Worm (Caenorhabditis elegans) whole organism, early embryonic: ENCODE measurements around the gene vit-6.

Source experiments
- ama-1 ChIP-seq: fragments of 150-350 bp; optimal IDR thresholded peaks from 2 replicates; lab custom pipeline; 2014
- ceh-13 ChIP-seq: fragments of 200-800 bp; sonication (Bioruptor generic); optimal IDR thresholded peaks from 2 replicates; lab custom pipeline; 2018; ENCODE audit warnings: mild to moderate bottlenecking, missing genetic modification characterization, missing compliant biosample characterization
- ets-7 ChIP-seq: sonication (generic microtip); optimal IDR thresholded peaks from 2 replicates; lab custom pipeline; 2016; ENCODE audit warnings: missing genotype, missing genetic modification characterization, missing compliant biosample characterization
- flt-1 ChIP-seq: fragments of 200-800 bp; sonication (Bioruptor generic); IDR thresholded peaks from 2 replicates; pipeline ENCODE4 v1.3.6; 2022; ENCODE audit warnings: missing genetic modification characterization, missing compliant biosample characterization
- hmbx-1 ChIP-seq: sonication (generic microtip); optimal IDR thresholded peaks from 2 replicates; lab custom pipeline; 2016; ENCODE audit warnings: mild to moderate bottlenecking, missing genetic modification characterization, missing compliant biosample characterization
- hnd-1 ChIP-seq: sonication (generic microtip); optimal IDR thresholded peaks from 2 replicates; lab custom pipeline; 2016; ENCODE audit warnings: missing genetic modification characterization, missing compliant biosample characterization
- tbx-11 ChIP-seq: fragments of 200-800 bp; sonication (Bioruptor generic); IDR thresholded peaks from 2 replicates; pipeline ENCODE4 v1.3.6; 2022; ENCODE audit warnings: missing genetic modification characterization, missing compliant biosample characterization

- no peak for TF ChIP-seq ama-1
- TF ChIP-seq hnd-1 (tag; lab: Kevin White, UChicago): no peak
- no peak for TF ChIP-seq tbx-11
- TF ChIP-seq flt-1 (GFP tag; lab: Robert Waterston, UW): no peak
- TF ChIP-seq hmbx-1 (tag; lab: Kevin White, UChicago): no peak
- TF ChIP-seq ceh-13 (GFP tag; lab: Kevin White, UChicago): no peak
- no peak for TF ChIP-seq ets-7 (tag; lab: Kevin White, UChicago)
Observed at ce11 chrIV:8291232-8291631, 30.3 kb downstream of the vit-6 start, which contains the start of gene K07H8.2.
